Fruit fly (Drosophila melanogaster): ENCODE measurements around the gene CG5342.
A peak's percentile ranks its signal among the peaks of the same experiment; 100 is the strongest.

Gene CG5342

DNA sequence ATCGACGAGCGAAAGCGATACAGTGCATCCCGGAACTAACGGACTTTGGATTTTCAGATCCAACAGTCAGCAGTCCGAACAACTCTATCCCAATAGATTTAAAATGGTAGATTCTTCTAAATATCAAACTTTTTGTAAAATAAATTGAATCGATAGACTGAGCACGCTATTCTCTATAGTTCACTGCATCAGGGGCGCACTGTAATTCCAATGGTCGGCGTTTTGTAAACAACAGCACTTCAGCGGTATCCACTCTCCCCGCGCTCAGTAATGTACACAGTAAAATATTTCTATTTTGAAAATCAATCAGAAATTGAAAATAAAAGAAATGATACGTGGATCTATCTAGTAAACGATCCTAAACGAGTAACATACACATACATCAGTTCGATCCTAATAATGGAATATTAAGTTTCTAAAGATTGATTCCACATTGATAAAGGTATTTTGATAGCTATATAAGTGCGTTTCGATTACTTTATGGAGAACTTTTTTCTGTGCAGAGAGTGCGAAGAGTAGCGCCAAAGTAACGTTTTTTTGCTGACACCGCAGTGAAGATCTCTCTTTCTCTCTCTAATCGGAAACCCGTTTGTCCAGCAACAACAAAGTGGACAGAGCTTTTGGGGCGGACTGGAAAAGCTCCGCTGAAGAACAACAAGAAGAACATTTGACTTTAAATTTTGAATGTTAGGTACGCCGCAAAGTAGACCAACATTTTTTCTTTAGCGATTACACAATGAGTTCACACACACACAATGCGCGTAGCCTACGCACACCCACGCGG lies 16.1 kb upstream of the CG5342 start (continued):
- TF ChIP-seq HLH4C (GFP tag; IDR thresholded peaks at IDR 0.05; ENCODE audit: partially characterized antibody) (no peak), CG12391 (tag; optimal IDR thresholded peaks at IDR 0.05) (peak; percentile 86), CG2875 (GFP tag; optimal IDR thresholded peaks at IDR 0.05) (peak; percentile 74), Chrac-16 (GFP tag; optimal IDR thresholded peaks at IDR 0.05) (peak; percentile 83), Sry-β (GFP tag; optimal IDR thresholded peaks at IDR 0.05) (peak; percentile 51), maf-S (GFP tag; optimal IDR thresholded peaks at IDR 0.05) (peak; percentile 83), CG7987 (GFP tag; optimal IDR thresholded peaks at IDR 0.05) (peak; percentile 56), CG11695 (GFP tag; IDR thresholded peaks at IDR 0.05) (peak; percentile 90), lab (GFP tag; optimal IDR thresholded peaks at IDR 0.05) (peak; percentile 94), zfh1 (GFP tag; IDR thresholded peaks at IDR 0.05) (peak; percentile 95), btn (GFP tag; optimal IDR thresholded peaks at IDR 0.05) (peak; percentile 90), mld (GFP tag; IDR thresholded peaks at IDR 0.05; ENCODE audit: partially characterized antibody) (no peak), CG14860 (GFP tag; IDR thresholded peaks at IDR 0.05; ENCODE audit: partially characterized antibody) (no peak), Dp (GFP tag; optimal IDR thresholded peaks at IDR 0.05) (no peak), ken (GFP tag; IDR thresholded peaks at IDR 0.05) (peak; percentile 89), CG11456 (GFP tag; IDR thresholded peaks at IDR 0.05) (peak; percentile 92), ato (GFP tag; IDR thresholded peaks at IDR 0.05; ENCODE audit: partially characterized antibody) (peak; percentile 7; the same call in 1 of the 2 replicates), gro (GFP tag; optimal IDR thresholded peaks at IDR 0.05) (peak; percentile 86), ranshi (GFP tag; IDR thresholded peaks at IDR 0.05) (peak; percentile 90), CG1024 (GFP tag; IDR thresholded peaks at IDR 0.05) (peak; percentile 82), TFAM (GFP tag; optimal IDR thresholded peaks at IDR 0.05) (peak; percentile 66), CG34224 (GFP tag; IDR thresholded peaks at IDR 0.05; ENCODE audit: partially characterized antibody) (no peak), ci (GFP tag; IDR thresholded peaks at IDR 0.05) (peak; percentile 93), Usf (GFP tag; optimal IDR thresholded peaks at IDR 0.05) (peak; percentile 66), z (GFP tag; IDR thresholded peaks at IDR 0.05) (peak; percentile 52; the same call in 1 of the 3 replicates), Spps (tag; optimal IDR thresholded peaks at IDR 0.05) (peak; percentile 85), CG12744 (GFP tag; optimal IDR thresholded peaks at IDR 0.05) (peak; percentile 79), lola (GFP tag; optimal IDR thresholded peaks at IDR 0.05) (peak in 1 of 3 experiments; percentile 55), jumu (GFP tag; optimal IDR thresholded peaks at IDR 0.05) (peak; percentile 96), Side (GFP tag; optimal IDR thresholded peaks at IDR 0.05) (peak; percentile 95), mam (GFP tag; optimal IDR thresholded peaks at IDR 0.05) (peak; percentile 97), CG2116 (GFP tag; optimal IDR thresholded peaks at IDR 0.05) (peak; percentile 47), az2 (GFP tag; optimal IDR thresholded peaks at IDR 0.05) (peak; percentile 86), dan (GFP tag; IDR thresholded peaks at IDR 0.05) (peak; percentile 57), dm (GFP tag; optimal IDR thresholded peaks at IDR 0.05) (peak; percentile 74), ERR (GFP tag; optimal IDR thresholded peaks at IDR 0.05) (peak; percentile 93), bcd (GFP tag; optimal IDR thresholded peaks at IDR 0.05) (peak; percentile 91), pzg (GFP tag; optimal IDR thresholded peaks at IDR 0.05) (peak; percentile 9), Dek (tag; optimal IDR thresholded peaks at IDR 0.05) (peak; percentile 89), slp2 (GFP tag; optimal IDR thresholded peaks at IDR 0.05) (peak; percentile 87), CG3838 (GFP tag; optimal IDR thresholded peaks at IDR 0.05) (peak; percentile 38), CG5245 (GFP tag; optimal IDR thresholded peaks at IDR 0.05) (peak; percentile 91), CG30020 (tag; optimal IDR thresholded peaks at IDR 0.05) (peak; percentile 47), Mrtf (GFP tag; IDR thresholded peaks at IDR 0.05) (peak; percentile 92), sim (GFP tag; IDR thresholded peaks at IDR 0.05) (peak; percentile 86), grau (tag; optimal IDR thresholded peaks at IDR 0.05) (peak; percentile 99), NC2β (GFP tag; optimal IDR thresholded peaks at IDR 0.05) (peak; percentile 81), D19B (GFP tag; optimal IDR thresholded peaks at IDR 0.05) (peak; percentile 76), CG1792 (GFP tag; optimal IDR thresholded peaks at IDR 0.05) (peak; percentile 95)

All from whole organism, embryonic.